Fruit fly (Drosophila melanogaster): ENCODE data around the gene Dph3.

Dph3 gene

DNA sequence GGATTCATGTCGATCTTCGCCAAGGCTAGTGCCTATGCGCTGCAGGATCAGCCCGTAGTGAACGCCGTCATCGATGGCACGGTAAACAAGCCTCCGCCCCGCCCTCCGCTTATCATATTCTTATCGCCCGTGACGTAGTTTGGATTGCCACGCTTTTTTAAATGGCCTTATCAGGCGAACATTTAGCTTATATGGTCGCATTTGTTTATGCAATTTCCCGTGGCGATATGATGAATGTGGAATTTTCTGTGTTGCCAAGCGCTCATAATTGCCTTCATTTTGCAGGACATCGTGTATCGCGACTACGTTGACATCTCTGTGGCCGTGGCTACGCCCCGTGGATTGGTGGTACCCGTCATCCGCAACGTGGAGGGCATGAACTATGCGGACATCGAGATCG lies 14.1 kb downstream of the Dph3 start:
- TF ChIP-seq CTCF (optimal IDR thresholded peaks at IDR 0.05) (no peak), CG8478 (optimal IDR thresholded peaks at IDR 0.05) (no peak)

DNA sequence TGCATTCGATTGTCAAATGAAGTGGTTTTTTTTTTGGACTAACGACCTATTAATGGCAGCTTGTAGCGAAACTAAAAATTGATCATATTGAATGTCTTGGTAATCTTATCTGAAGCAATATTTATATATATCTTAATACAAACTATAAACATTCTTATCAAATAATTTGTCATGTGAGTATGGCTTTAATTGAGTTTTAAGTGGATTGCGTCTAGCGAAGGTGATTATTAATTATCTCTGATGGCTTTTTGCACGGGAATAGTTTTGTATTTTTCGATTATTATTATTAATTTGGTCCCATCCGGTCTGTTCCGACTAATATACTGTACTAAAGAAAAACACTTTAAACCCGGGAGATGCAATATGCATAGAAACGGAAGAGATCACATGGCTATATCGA lies 15.2 kb downstream of the Dph3 start:
- TF ChIP-seq CG8478 (optimal IDR thresholded peaks at IDR 0.05) (no peak), CTCF (optimal IDR thresholded peaks at IDR 0.05) (no peak)

DNA sequence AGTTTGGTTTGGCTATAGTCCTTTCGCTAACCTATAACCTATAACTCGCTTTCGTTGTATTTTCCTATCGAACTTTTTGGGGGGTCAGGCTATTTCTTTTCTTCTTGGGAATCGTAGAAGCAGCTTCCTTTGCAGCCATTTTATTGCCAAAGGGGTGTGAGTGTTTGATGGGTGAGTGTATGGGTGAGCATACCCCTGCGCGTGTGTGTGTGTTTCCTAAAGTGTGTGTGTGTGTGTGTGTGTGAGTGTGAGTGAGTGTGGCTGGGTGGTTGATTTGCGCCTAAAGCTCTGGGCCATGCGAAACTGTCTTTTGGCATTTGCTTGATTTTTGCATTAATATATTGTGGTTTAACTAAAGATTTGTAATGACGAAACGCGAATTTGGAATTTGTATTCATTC lies 22.1 kb downstream of the Dph3 start:
- TF ChIP-seq CG8478 (optimal IDR thresholded peaks at IDR 0.05) (no peak), CTCF (optimal IDR thresholded peaks at IDR 0.05) (no peak)

DNA sequence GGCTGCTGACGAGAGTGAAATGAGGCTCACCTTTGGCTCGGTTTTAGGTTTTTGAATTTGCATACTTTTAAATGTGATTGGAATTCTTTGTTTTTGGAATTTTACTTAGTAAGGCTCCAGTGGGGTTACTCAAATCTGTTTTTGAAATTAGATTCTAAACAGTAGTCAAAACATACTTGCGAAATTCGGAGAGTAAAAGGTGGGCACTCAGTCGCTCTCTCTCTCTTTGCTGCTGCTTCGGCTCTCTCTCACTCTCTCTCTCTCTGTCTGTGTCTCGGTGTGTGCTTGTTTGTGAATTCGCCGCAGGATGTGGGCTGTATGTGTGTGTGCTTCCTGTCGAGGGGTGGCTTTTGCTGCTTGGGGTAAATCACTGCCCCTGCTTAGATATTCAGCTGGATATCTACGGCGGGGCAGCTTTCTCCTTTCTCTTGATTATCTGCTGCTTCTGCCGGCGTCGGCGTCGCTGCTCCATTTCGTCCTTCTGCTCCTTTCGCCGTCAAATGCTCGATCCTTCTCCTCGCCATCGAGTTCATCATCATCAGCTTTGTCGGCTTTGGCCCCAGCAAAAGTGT lies 22.8 kb downstream of the Dph3 start:
- TF ChIP-seq CG8478 (optimal IDR thresholded peaks at IDR 0.05) = no peak
- TF ChIP-seq CTCF (optimal IDR thresholded peaks at IDR 0.05) = no peak

DNA sequence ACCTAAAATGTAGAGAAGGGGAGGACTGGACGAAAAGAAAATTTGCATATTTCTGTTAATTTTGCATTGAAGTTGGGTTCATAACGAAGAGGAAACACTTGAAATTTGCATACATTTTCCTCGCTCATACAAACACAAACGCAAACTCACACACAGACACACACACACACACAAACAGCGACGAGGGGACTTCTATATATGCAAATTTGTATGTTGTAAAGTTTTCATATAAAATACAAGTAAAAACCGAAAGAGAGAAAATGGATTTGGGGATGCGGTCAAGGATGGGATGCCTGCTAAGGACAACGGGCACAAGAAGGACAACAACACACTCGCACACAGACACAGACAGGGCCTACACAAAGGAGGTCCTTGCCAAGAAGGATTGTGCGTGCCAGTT lies 25.8 kb downstream of the Dph3 start:
- TF ChIP-seq CG8478 (optimal IDR thresholded peaks at IDR 0.05) = no peak
- TF ChIP-seq CTCF (optimal IDR thresholded peaks at IDR 0.05) = no peak

DNA sequence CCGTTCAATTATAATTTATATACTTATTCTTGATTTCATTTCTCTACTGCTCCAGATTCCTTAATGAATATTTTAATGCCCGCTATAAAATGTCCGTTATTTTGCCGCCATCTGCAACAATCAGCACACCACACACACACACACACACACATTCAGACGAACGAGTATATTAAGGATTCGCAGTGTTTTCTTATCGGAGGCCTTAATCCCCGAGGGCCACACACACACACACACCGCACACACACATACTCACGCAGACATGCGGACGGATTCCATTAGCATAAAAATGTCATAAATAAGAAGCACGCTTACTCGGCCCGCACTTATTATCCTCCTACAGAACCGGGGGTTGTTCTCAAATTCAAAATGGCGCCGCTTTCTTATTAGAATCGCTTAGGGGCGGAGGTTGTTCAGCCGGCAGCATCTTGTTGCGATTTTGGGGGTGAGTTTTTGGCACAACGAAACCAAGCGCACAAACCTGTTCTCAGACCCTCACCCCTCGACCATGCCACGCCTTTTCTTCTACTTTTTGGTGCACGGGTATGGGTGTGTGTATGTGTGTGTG lies 29.3 kb downstream of the Dph3 start:
- TF ChIP-seq CTCF (optimal IDR thresholded peaks at IDR 0.05) (no peak), CG8478 (optimal IDR thresholded peaks at IDR 0.05) (no peak)

DNA sequence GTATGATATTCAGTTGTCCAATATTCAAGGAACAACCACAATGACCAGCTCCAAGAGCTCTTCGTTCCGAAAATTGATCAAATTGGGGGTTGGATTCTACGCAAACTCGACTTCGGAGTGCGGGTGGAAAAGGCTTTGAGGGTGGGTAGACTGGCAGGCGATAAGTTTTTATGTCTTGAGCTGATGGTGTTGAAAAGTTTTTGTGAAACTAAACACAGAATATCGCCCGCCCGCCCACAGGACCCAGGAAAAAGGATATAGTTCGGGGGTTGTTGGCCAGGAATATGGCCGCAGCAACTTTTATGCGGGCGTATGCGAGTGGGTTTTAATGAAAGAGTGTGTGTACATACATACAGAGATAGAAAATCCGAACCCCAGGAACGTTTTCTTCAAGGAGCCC lies 31.9 kb downstream of the Dph3 start:
- TF ChIP-seq CTCF (optimal IDR thresholded peaks at IDR 0.05) (no peak), CG8478 (optimal IDR thresholded peaks at IDR 0.05) (no peak)

DNA sequence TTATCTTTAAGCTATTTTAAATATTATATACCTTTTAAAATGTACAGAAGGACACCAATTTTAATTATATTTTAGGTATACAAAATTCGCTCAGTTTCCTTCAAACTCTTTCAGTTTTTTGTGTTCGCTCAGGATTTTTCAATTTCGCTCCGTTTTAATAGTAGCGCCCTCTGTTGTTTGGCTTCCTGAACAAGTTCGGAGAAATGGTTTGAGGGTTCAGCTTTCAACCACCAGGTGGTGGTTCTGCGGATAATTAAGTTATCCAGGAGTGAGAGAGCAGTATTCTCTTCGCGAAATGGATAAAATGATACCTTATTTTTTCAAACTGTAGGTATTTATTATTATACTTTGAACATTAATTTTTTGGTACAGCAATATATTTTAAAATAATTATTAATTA lies 37.3 kb downstream of the Dph3 start:
- TF ChIP-seq CG8478 (optimal IDR thresholded peaks at IDR 0.05) = no peak
- peak; percentile 89 to 96 for TF ChIP-seq CTCF (optimal IDR thresholded peaks at IDR 0.05)

DNA sequence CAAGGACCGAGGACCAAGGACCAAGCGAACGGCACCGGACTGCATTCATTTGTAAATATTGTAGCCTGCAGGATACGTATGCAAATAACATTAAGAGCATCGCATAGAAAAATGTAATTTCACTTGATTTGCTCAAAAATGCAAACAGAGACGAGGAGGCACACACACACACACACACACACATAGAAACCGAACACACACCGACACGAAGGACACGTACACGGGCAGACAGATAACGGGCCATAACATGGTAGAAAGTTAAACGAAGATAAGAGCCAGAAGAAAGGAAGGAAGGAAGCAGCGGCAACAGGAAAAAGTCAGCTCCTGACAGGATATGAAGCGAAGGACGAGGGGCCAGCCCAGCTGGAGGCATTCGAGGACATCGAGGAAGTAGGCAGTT lies 38.9 kb downstream of the Dph3 start:
- no peak for TF ChIP-seq CTCF (optimal IDR thresholded peaks at IDR 0.05)
- TF ChIP-seq CG8478 (optimal IDR thresholded peaks at IDR 0.05) = no peak

DNA sequence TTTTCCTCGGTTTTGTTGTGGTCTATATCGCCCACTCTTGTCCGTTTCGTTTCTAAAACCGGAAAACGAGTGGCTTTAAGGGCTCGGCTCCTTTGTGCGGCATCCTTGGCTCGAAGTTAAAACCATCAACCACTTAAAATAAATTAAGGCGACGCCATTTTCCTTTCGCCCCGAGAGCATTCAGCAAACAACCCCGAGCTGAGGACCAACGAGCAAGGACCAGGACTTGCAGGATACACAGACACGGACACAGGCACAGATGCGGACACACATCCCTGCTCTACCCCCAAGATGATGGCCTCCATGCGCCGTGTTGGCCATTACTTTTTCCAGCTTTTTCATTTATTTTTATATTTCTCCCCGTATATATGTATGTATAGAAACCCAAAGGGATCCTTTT lies 41.0 kb downstream of the Dph3 start:
- TF ChIP-seq CG8478 (optimal IDR thresholded peaks at IDR 0.05) = no peak
- no peak for TF ChIP-seq CTCF (optimal IDR thresholded peaks at IDR 0.05)

DNA sequence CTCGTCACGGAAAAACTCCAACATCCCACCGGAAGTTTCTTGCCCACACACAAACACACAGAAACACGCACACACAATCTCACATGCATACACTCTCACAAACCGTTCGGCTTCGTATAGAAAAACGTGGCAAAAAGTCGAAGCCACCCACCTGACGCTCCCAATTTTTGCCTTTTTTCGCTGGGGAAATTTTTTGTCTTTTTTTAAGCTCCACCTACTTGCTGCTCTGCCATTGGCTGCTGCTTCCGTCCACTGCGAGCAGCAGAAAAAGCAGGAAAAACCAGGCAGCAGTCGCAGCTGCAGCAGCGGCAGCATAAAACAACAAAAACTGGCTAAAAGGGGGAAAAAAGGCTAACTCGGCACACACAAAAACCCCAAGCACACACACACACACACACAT lies 50.2 kb downstream of the Dph3 start:
- no peak for TF ChIP-seq CG8478 (optimal IDR thresholded peaks at IDR 0.05)
- TF ChIP-seq CTCF (optimal IDR thresholded peaks at IDR 0.05) = no peak
